Fruit fly (Drosophila melanogaster) ovary, adult (tissue): ENCODE measurements around the gene MED18.

Experiments used
- CG17801 ChIP-seq: fragments of 200-800 bp; optimal IDR thresholded peaks from 2 replicates; lab custom pipeline; 2019; ENCODE audit warnings: missing biosample characterization, mild to moderate bottlenecking, missing genetic modification characterization, moderate library complexity; ENCODE audit not compliant: partially characterized antibody

MED18 gene

DNA sequence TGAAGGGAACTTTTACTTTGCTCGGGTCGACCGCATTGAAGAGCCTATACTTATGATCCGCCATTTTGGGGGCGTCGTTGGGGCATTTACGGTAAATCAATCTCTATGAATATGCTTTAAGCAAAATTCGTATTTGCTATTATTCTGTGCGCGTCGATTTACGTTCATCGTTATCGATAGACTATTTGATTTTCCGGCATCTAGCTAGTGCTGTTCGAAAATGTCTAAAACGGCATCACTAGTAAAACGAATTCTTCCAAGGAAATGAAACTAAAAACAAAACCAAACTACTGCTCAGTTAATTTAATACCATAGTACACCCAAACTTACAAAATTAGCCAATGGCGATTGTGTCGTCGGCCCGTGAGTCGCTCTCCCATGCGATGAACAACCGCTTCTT, at the start of gene MED18, which contains the start of gene Gcna:
TSS of gene MED18 (plus strand) at position 237 of the 400 bp plus-strand sequence.
TSS of gene Gcna (minus strand) at position 163 of the 400 bp plus-strand sequence.
- TF ChIP-seq CG17801 (GFP tag; lab: Kevin White, UChicago), result no peak

DNA sequence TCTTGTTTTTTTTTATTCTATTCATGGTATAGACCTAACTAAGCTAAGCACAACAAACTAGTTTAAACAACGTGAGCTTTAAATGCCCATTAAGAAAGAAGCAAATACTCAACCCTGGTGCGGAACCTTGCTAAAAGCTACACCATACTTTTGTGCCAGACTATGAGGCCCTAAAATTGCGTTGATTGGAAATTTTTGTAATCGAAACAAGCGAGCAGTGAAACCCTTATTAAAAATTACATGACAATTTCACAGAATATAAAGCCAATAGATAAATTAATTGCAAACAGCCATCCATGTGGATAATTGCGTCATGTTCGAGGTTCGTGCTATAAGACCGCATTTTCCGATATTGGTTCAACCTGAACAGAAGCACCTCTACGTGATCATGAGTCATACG, 46.7 kb upstream of the MED18 start:
- TF ChIP-seq CG17801 (GFP tag; lab: Kevin White, UChicago), result peak; percentile 4

DNA sequence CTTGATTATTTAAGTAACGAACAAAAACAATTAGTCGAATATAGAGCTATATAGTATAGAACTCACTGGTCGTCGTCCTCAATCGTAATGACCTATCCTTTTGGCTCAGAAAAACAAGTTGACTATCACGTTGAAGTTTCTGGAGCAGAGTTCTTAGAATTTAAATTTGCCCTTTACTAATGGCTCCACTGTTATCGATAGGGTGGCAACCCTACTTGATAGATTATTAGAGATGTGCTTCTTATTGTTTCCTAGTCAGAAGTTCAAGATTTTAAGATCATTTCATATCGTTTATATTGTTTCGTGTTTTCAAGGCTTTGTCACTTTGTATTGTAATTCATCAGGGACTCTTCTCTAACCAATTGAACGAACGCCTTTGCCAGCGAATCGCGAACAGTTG, 45.5 kb upstream of the MED18 start, which contains the start of gene CG14810:
TSS of gene CG14810 (minus strand) at position 101 of the 400 bp plus-strand sequence.
- no peak for TF ChIP-seq CG17801 (GFP tag; lab: Kevin White, UChicago)

- TF ChIP-seq CG17801 (GFP tag; lab: Kevin White, UChicago), result no peak
Observed at dm6 chrX:1821039-1821438, 44.7 kb upstream of the MED18 start.

- no peak for TF ChIP-seq CG17801 (GFP tag; lab: Kevin White, UChicago)
Observed at dm6 chrX:1822281-1822680, 43.4 kb upstream of the MED18 start, which contains the start of gene CG14811. CG14811 (minus strand) TSS chrX:1822381.

DNA sequence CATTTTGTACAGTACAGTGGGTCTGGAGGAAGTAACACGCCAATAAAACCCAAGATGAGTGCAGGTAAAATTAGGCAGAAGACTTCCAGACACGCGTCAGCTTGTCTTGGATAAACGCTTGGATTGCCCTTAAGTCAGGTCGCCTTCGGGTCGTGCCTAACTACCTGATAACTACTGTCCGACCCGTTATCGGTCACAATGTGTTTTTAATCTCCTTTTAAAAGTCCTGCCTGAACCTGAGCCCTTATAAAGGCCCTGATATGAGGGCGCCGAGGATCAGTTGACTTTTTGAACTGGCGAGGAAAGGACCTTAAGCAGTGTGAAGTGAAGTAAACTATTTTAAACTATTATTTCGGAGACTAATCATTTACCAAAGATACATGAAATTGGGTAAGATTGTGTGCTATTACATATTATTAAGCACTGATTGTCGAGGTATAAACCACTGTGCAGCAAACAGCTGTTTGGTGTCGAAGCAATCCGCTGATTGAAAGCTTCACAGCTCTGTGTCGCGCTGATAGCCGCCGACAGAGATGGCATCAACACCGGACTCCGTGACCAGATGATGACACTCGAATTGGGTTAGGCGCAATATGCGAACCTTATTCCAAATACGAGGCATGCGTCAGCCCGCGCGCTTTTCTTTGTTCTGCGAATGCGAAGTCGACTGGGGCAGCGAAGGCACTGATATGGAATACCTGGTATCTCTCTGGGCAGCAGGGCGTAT, 41.7 kb upstream of the MED18 start:
- TF ChIP-seq CG17801 (GFP tag; lab: Kevin White, UChicago), result no peak

dm6 chrX:1824610-1824948, 41.1 kb upstream of the MED18 start:
- no peak for TF ChIP-seq CG17801 (GFP tag; lab: Kevin White, UChicago)

dm6 chrX:1825912-1826862, 39.5 kb upstream of the MED18 start:
- peak; percentile 35 for TF ChIP-seq CG17801 (GFP tag; lab: Kevin White, UChicago)

dm6 chrX:1828097-1828496, 37.6 kb upstream of the MED18 start:
- TF ChIP-seq CG17801 (GFP tag; lab: Kevin White, UChicago), result no peak

dm6 chrX:1830396-1831218, 35.1 kb upstream of the MED18 start:
- TF ChIP-seq CG17801 (GFP tag; lab: Kevin White, UChicago), result peak; percentile 98

dm6 chrX:1831219-1831555, 34.5 kb upstream of the MED18 start:
- no peak for TF ChIP-seq CG17801 (GFP tag; lab: Kevin White, UChicago)

DNA sequence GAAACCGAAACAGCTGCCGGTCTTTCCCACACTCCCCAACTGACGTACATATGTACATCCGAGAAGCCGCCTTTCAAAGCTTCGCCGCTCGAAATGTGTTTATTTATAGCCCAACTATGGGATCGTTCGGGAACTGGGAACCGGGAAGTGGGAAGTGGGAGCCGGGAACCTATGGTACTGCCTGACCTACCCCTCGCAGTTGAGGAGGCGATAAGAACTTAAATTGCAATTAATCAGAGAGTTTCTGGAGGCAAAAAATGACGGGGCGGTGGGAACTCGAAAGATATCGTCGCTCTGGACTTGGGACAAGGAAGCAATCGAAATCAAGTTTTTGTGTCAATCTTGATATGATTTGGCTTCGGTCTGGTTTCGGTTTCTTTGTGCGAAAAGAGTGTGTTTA, 33.0 kb upstream of the MED18 start:
- TF ChIP-seq CG17801 (GFP tag; lab: Kevin White, UChicago), result no peak

DNA sequence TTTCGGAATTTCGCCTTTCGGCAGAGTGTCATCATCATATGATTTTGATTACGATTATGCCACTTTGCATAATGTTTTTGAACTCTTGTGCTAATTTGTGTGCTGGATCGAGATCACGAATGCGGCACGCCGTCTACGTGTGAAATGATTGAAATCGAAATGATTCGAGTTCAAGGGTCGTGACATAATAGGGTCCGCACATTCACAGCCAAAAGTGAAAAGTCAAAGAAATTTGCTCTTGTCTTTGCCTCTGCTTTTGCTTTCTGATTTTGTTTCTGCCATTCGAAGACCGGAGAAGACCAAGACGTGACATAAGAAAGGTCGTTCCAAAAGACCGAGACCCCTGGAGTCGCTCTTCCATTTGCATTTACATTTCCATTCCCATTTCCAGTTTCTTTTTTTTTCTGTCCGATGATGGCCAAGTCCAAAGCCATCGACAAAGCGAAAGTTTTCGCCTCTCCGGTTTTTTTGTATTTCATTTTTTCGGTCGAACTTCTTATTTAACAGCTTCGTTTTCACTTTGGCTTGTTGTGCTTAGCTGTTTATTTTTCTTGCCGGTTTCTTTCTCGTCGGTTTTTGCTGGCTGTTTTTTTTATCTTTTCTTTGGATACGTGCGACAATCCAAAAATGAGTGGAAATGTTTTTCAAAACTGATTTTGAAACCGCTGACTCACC, 30.9 kb upstream of the MED18 start:
- TF ChIP-seq CG17801 (GFP tag; lab: Kevin White, UChicago), result peak; percentile 74

- no peak for TF ChIP-seq CG17801 (GFP tag; lab: Kevin White, UChicago)
Observed at dm6 chrX:1840520-1840919, 25.2 kb upstream of the MED18 start.
